Fruit fly (Drosophila melanogaster): Measurements from ENCODE around the gene CG9981.

CG9981 gene

dm6 chrX:16383667-16384515 is 21.0 kb downstream of the CG9981 start (continued):
- no peak for TF ChIP-seq Hmr (GFP tag; optimal IDR thresholded peaks at IDR 0.05)
- no peak for TF ChIP-seq Myb (GFP tag; optimal IDR thresholded peaks at IDR 0.05)
- peak; percentile 54 for TF ChIP-seq twi (tag; optimal IDR thresholded peaks at IDR 0.05)
- TF ChIP-seq CG18011 (GFP tag; optimal IDR thresholded peaks at IDR 0.05): peak; percentile 13
- TF ChIP-seq CG12104 (GFP tag; optimal IDR thresholded peaks at IDR 0.05): peak; percentile 71
- TF ChIP-seq CG7745 (tag; optimal IDR thresholded peaks at IDR 0.05): peak; percentile 79
- peak; percentile 4 for TF ChIP-seq phol (tag; optimal IDR thresholded peaks at IDR 0.05)
- no peak for TF ChIP-seq CG30020 (tag; optimal IDR thresholded peaks at IDR 0.05)
- peak; percentile 40 for TF ChIP-seq CG3065 (GFP tag; optimal IDR thresholded peaks at IDR 0.05)

DNA sequence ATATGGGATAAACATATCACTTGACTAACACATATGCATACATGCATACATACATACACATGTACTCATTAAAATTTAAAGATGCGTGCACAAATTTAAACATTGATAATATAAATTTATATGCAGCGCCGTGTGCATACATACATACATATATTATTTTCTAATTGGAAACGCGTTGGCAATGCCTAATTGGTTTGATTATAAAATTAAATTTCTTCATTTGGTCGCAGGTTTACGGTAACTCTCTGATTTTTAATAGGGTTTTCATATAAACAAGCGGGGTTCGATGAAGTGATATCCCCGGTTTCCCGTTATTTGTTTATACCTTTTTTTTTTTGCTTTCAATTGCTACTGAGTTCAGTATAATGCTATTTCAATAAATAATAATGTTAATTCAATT is 30.9 kb downstream of the CG9981 start:
- TF ChIP-seq insv (GFP tag; optimal IDR thresholded peaks at IDR 0.05) (peak in 1 of 2 experiments; percentile 40), fd96Cb (tag; optimal IDR thresholded peaks at IDR 0.05) (no peak), CG3407 (GFP tag; optimal IDR thresholded peaks at IDR 0.05) (no peak), vvl (GFP tag; IDR thresholded peaks at IDR 0.05) (peak; percentile 39; the same call in 1 of the 2 replicates), ash1 (GFP tag; optimal IDR thresholded peaks at IDR 0.05) (no peak), seq (GFP tag; IDR thresholded peaks at IDR 0.05) (no peak), dm (GFP tag; optimal IDR thresholded peaks at IDR 0.05) (no peak), CG16813 (GFP tag; IDR thresholded peaks at IDR 0.05; ENCODE audit: partially characterized antibody) (no peak), Chrac-16 (GFP tag; optimal IDR thresholded peaks at IDR 0.05) (no peak), Elba2 (GFP tag; optimal IDR thresholded peaks at IDR 0.05) (peak; percentile 53), CG1832 (GFP tag; optimal IDR thresholded peaks at IDR 0.05) (no peak), CG14050 (GFP tag; IDR thresholded peaks at IDR 0.05) (no peak), MBD-R2 (GFP tag; IDR thresholded peaks at IDR 0.05) (no peak), shn (GFP tag; optimal IDR thresholded peaks at IDR 0.05) (no peak), Sin3A (optimal IDR thresholded peaks at IDR 0.05) (no peak), CG30431 (GFP tag; optimal IDR thresholded peaks at IDR 0.05) (no peak)

dm6 chrX:16373541-16373940 is 31.4 kb downstream of the CG9981 start:
- no peak for TF ChIP-seq hkb (optimal IDR thresholded peaks at IDR 0.05)
- no peak for TF ChIP-seq hkb (GFP tag; IDR thresholded peaks at IDR 0.05)
- TF ChIP-seq pan (optimal IDR thresholded peaks at IDR 0.05): no peak
- TF ChIP-seq pan (GFP tag; optimal IDR thresholded peaks at IDR 0.05 in 1 of 2, IDR thresholded peaks at IDR 0.05 in 1 of 2): no peak
- peak; percentile 67 for TF ChIP-seq Drgx (GFP tag; IDR thresholded peaks at IDR 0.05)
- no peak for TF ChIP-seq CG14667 (GFP tag; IDR thresholded peaks at IDR 0.05)
- TF ChIP-seq nom (GFP tag; optimal IDR thresholded peaks at IDR 0.05): peak; percentile 52
- TF ChIP-seq CG32767 (GFP tag; IDR thresholded peaks at IDR 0.05): 0 out of 2 replicates have a peak, but pooled peaks have one; percentile 27
- 0 out of 3 replicates have a peak, but pooled peaks have one; percentile 12 for TF ChIP-seq row (GFP tag; IDR thresholded peaks at IDR 0.05)
- peak; percentile 67 for TF ChIP-seq Med (GFP tag)
- TF ChIP-seq lab (GFP tag; optimal IDR thresholded peaks at IDR 0.05): no peak
- no peak for TF ChIP-seq CG17802 (tag; optimal IDR thresholded peaks at IDR 0.05)
- TF ChIP-seq CG2199 (GFP tag; IDR thresholded peaks at IDR 0.05): peak; percentile 78; the same call in 1 of the 3 replicates
- TF ChIP-seq shn (GFP tag; optimal IDR thresholded peaks at IDR 0.05): no peak
- 0 out of 4 replicates have a peak, but pooled peaks have one; percentile 33 for TF ChIP-seq chinmo (GFP tag; IDR thresholded peaks at IDR 0.05; ENCODE audit: partially characterized antibody)
- peak; percentile 41 for TF ChIP-seq CG30020 (tag; optimal IDR thresholded peaks at IDR 0.05)
- TF ChIP-seq CG3995 (GFP tag; optimal IDR thresholded peaks at IDR 0.05): no peak
